Fruit fly (Drosophila melanogaster): ENCODE measurements around the gene Anp.

Anp gene

DNA sequence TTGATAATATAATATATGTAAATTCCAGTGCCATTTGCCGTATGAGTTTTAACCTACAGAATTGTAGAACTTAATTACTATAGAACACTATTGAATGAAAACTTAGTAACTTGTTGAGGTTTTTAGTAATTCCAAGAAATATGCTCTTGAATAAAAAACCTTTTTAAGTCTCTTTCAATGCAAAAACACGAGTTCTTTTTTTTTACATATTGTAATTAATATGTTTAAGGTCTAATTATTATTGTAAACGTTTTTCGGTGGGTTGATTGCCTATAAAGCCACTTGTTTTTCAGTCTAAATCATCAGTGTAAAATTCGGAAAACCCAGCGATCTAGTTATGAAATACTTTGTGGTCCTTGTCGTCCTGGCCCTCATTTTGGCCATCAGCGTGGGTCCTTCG, at the start of gene Anp:
TSS of gene Anp (plus strand) at position 301 of the 400 bp plus-strand sequence.
- TF ChIP-seq psq (optimal IDR thresholded peaks at IDR 0.05), result no peak
- TF ChIP-seq insv (optimal IDR thresholded peaks at IDR 0.05), result no peak
- no peak for TF ChIP-seq ttk (optimal IDR thresholded peaks at IDR 0.05)
- TF ChIP-seq Myc (optimal IDR thresholded peaks at IDR 0.05), result no peak
- TF ChIP-seq Sin3A (optimal IDR thresholded peaks at IDR 0.05), result no peak
- no peak for TF ChIP-seq h (optimal IDR thresholded peaks at IDR 0.05)

DNA sequence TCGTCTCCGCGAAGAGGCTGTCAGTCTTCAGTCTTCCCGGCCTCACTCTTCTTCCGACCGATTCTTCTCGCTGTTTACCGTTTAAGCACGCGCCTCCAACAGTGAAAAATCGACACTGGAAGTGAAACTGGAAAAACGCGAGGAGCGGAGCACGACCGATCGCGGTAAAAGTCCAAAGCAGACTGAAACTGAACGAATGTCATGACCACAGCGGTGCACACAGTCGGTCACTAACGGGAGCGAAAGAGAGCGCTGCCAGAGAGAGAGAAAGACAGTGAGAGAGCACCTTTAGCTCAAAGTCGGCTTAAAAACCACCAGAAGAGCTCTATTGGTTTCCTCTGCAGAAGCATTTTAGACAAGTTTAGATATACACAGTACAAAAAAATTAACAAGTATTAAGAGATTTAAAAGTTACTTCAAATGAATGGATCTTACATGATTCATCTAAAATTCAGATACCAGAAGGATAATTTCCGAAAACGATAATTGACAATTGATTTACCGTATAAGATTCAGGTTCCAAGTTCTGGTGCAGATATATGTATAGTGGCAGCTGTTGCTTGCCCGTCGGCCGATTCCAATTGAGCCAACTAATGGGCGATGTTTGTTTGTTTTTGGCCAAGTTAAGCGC, 49.3 kb upstream of the Anp start, which contains the start of gene CG11498:
TSS of gene CG11498 (minus strand) at position 162 of the 631 bp plus-strand sequence.
- no peak for TF ChIP-seq h (optimal IDR thresholded peaks at IDR 0.05)
- no peak for TF ChIP-seq ttk (optimal IDR thresholded peaks at IDR 0.05)
- no peak for TF ChIP-seq psq (optimal IDR thresholded peaks at IDR 0.05)
- no peak for TF ChIP-seq Sin3A (optimal IDR thresholded peaks at IDR 0.05)

DNA sequence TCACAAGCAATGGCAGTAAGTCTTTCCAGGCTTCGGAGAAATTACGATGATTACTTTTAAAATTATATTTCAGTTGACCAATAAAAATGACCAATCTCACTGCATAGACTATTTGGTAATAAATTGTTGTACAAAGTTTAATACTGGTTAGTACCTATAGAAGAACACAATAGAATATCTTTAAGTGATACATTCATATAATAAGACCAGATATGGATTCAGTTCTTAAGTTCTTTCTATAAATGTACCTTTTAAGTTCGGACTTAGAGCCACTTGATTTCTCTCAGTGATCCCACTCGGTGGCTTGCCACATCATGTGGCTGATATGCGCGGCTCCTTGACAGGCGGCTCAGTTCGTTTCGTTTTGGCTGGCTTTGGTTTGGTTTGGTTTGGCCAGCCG, 46.5 kb upstream of the Anp start:
- TF ChIP-seq Sin3A (optimal IDR thresholded peaks at IDR 0.05) (no peak), psq (optimal IDR thresholded peaks at IDR 0.05) (no peak), h (optimal IDR thresholded peaks at IDR 0.05) (no peak), insv (optimal IDR thresholded peaks at IDR 0.05) (no peak), ttk (optimal IDR thresholded peaks at IDR 0.05) (no peak), Myc (optimal IDR thresholded peaks at IDR 0.05) (no peak)

DNA sequence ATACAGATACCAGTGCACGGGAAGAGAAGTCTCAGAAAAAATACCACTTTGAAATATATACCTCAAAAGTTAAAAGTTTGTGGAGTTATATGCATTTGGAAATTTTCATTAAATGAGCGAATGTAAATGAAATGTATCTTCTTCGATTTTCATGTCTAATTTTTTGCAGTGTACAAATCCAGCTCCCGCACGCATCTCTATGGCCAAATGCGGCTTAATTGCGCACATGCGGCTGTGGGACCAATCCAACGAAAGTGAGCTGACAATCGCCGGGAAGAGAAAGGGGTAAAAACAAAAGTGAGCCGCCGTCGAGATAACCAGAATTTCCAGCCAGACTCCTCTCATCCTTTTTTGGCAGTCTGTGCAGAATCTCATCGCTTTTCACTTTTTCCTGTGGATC, 45.6 kb upstream of the Anp start:
- TF ChIP-seq insv (optimal IDR thresholded peaks at IDR 0.05) (no peak), h (optimal IDR thresholded peaks at IDR 0.05) (no peak), psq (optimal IDR thresholded peaks at IDR 0.05) (no peak), Sin3A (optimal IDR thresholded peaks at IDR 0.05) (no peak), ttk (optimal IDR thresholded peaks at IDR 0.05) (no peak), Myc (optimal IDR thresholded peaks at IDR 0.05) (no peak)

DNA sequence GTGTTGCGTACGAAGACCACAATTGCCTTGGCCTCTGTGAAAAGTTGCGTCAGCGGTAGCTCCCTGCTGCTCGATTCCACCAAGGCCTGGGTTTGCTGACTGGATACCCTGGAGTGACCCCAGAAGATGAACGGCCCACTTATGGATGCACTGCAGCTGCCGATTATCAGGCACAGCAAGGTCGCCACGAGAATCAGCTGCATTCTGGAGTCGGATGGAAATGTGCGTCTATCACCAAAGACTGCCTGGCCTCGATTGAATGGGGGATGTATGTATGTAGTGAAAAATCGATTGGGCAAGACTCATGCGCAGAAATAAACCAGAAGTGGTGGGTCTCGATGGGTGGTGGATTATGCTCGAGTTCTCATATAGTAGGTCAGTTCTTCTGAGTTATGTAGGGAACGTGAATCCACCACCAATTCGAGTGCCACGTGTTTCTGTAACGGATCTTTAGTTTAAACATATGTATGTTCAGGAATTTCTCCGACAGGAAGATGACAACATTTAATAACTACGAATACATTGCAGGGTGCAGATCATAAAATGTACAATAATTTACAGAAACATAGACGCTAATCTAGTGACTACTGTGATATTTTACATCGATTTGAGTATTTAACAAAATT, 43.5 kb upstream of the Anp start, which contains the start of gene VhaAC45RP:
TSS of gene VhaAC45RP (minus strand) at position 261 of the 626 bp plus-strand sequence.
- TF ChIP-seq insv (optimal IDR thresholded peaks at IDR 0.05) (no peak), ttk (optimal IDR thresholded peaks at IDR 0.05) (no peak), Sin3A (optimal IDR thresholded peaks at IDR 0.05) (no peak), psq (optimal IDR thresholded peaks at IDR 0.05) (no peak), h (optimal IDR thresholded peaks at IDR 0.05) (no peak)

DNA sequence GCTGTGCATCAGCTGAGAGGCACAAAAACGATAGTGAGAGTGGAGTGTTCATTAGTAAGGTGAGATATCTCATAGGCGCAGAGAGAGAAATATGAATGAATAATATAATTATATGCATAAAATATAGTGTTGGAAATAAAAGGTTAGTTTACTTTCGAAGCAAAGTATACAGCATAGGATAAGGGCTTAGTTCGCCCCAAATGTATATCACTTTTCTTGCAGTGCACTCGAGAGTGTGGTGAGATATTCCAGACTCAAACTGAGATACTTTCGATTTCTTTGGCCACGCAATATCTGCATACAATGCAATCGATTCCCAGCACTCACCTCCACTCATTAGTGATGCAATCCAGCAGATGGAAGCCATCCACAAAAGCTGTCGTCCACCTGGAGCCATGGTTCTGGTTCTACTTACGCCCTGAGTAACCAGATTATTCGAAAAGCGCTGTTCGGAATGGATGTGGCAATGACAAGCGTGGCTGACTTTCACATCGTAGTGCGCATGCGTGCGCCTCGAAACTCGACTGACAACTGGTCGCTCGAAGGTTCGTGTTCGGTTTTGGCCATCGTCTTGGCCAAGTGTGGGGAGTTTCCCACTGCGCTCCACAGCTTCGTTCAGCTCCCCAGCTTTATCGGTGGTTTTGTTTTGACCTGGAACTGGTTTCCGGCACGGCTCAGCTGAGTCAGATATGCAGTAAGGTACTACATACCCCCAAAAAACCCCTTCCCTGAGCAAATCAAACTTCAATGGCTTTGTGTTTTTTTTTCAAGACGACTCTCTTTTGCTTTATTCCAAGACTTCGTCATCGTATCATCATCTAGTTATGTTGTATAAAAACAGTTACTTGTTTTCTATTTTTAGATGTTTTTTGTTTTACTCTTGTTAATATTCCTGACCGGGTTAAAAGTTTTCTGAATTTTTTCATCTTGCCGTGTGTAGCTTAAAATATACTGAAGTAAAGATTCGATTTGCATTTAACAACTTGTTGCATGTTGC, 38.8 kb upstream of the Anp start, which contains the start of gene Rsod:
TSS of gene Rsod (minus strand) at position 537 of the 997 bp plus-strand sequence.
- TF ChIP-seq ttk (optimal IDR thresholded peaks at IDR 0.05), result no peak

DNA sequence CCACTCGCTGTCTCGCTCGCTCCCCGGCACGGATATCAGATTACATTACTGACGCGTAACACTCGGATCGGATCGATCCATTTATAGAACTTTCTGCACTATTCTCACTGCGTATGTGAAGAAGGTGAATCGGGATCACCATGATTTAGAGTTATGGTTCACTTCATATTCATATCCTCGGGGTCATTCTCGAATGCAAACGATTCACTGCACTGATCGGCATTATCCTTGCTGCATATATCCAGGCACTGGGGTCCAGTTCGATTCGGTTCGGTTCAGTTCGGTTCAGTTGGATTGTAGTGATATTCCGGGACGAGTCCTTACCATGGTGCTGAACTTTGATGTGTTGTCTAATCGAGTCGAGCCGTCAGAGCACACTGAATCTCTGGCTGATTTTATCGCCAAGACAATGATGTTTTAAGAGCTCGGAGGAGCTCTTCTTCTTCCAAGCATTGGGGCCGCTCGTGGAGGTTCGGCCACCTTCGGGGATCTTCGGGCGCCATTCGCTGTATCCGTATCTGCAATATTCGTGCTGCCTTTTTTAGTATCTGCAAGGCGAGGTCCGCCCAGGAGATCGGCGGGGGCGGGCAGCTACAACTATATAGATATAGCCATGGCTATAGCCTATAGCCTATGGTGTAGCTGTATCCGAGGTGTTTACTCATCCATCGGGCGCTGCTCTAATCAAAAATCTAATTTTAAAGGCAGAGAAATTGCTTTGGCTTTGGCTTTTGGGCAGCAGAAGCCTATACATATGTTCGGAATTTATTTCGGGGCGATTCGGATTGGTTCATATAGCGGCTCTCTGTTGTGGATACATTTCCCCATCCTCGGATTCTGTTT, 35.4 kb upstream of the Anp start, which contains the start of gene Mlc2:
TSS of gene Mlc2 (minus strand) at position 392 of the 843 bp plus-strand sequence.
- TF ChIP-seq Myc (optimal IDR thresholded peaks at IDR 0.05), result no peak
- TF ChIP-seq psq (optimal IDR thresholded peaks at IDR 0.05), result no peak
- no peak for TF ChIP-seq insv (optimal IDR thresholded peaks at IDR 0.05)
- TF ChIP-seq ttk (optimal IDR thresholded peaks at IDR 0.05), result no peak
- no peak for TF ChIP-seq h (optimal IDR thresholded peaks at IDR 0.05)
- TF ChIP-seq Sin3A (optimal IDR thresholded peaks at IDR 0.05), result no peak

DNA sequence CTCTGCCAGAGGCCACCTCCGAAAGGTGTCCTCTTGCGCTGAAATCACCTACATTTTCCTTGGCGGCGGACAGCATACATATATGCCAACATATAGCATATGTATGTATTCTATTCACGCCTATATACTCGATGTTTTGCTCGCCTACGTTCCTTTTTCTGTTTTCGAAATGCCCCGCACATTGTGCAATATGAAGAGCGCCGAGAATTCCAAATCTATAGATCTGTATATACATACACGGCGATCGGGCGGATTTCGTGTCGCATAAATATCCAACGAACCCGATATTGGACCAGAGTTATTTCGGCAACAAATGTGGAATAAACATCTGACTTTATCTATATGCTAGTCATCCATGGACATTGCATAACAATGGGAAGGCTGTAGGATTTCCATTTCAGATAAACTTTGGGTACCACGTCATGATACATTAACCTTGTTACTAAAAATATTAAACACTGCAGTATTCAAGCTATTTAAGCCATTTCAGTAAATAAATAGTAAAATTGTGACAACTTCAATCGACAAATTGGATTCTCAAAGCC, 34.6 kb upstream of the Anp start:
- no peak for TF ChIP-seq Sin3A (optimal IDR thresholded peaks at IDR 0.05)
- TF ChIP-seq psq (optimal IDR thresholded peaks at IDR 0.05), result no peak

DNA sequence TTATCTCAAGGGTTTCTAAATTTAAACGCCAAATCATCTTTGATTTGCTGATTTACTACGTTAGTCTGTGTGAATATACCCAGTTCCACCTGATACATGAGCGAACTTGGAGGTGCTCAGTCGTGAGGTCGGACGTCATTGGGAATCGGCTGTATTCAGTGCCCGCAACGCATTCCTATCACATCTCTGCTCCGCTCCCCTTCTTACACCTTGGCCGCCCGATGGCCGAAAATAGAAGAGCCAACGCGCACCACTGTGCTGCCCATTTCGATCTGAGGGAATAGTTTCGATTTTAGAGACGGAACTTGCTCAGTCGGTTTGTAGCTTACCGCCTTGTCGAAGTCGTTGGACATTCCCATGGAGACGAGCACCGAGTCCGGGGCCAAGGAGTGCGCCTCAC, 33.4 kb upstream of the Anp start:
- TF ChIP-seq h (optimal IDR thresholded peaks at IDR 0.05) (no peak), Sin3A (optimal IDR thresholded peaks at IDR 0.05) (no peak), psq (optimal IDR thresholded peaks at IDR 0.05) (no peak), ttk (optimal IDR thresholded peaks at IDR 0.05) (no peak), Myc (optimal IDR thresholded peaks at IDR 0.05) (no peak), insv (optimal IDR thresholded peaks at IDR 0.05) (no peak)

DNA sequence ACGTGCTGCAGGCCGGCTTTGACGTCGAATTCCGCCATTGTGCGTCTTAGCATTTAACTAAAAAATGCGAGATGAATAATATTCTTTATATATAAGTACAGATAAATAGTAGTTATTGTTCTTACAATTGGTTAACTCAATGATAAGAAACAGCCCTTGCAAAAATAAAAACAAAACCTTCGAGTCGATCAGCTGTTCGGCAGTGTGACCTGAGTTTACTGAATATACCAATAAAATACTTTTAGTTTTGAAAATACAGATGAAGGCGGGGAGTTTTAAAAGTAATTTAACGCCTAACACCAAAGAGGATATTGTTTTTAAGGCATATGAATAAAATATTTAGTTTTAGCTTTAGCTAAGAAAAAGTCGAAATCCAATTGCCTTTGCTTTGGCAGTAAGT, 32.3 kb upstream of the Anp start, which contains the start of the genes CG1983 and CG15530:
TSS of gene CG1983 (minus strand) at position 207 of the 400 bp plus-strand sequence.
TSS of gene CG15530 (plus strand) at position 384 of the 400 bp plus-strand sequence.
- no peak for TF ChIP-seq Myc (optimal IDR thresholded peaks at IDR 0.05)
- no peak for TF ChIP-seq h (optimal IDR thresholded peaks at IDR 0.05)
- TF ChIP-seq ttk (optimal IDR thresholded peaks at IDR 0.05), result no peak
- no peak for TF ChIP-seq Sin3A (optimal IDR thresholded peaks at IDR 0.05)
- no peak for TF ChIP-seq insv (optimal IDR thresholded peaks at IDR 0.05)
- TF ChIP-seq psq (optimal IDR thresholded peaks at IDR 0.05), result no peak

DNA sequence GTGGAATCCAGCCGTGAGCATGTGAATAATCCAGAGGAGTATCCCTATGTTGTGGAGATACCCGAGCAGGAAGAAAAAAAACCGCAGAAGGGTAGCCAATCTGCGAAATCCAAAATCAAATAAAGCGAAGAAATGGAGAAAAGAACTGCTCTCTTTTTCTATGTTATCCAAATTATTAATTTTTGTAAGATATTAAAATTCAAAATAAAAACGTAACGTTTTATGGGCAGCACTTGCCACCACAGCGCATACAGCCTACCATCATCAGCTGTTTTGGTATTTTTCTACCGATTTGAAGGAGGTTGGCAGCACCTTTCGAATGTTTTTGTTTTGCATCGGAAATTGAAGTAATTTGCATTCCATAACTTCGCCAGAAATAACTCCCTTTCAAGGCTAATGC, 29.8 kb upstream of the Anp start, which contains the start of gene Bet5:
TSS of gene Bet5 (plus strand) at position 299 of the 400 bp plus-strand sequence.
- TF ChIP-seq insv (optimal IDR thresholded peaks at IDR 0.05) (no peak), h (optimal IDR thresholded peaks at IDR 0.05) (no peak), psq (optimal IDR thresholded peaks at IDR 0.05) (no peak), Sin3A (optimal IDR thresholded peaks at IDR 0.05) (no peak), Myc (optimal IDR thresholded peaks at IDR 0.05) (no peak), ttk (optimal IDR thresholded peaks at IDR 0.05) (no peak)

Data from Kc167 (cell line).